Fruit fly (Drosophila melanogaster): ENCODE data around the gene CG7600.

Gene CG7600

dm6 chr3L:11247370-11248255 is 37.0 kb downstream of the CG7600 start (continued):
- TF ChIP-seq Xbp1 (GFP tag; optimal IDR thresholded peaks at IDR 0.05) (no peak), prd (optimal IDR thresholded peaks at IDR 0.05) (no peak), prd (GFP tag; IDR thresholded peaks at IDR 0.05) (no peak), CG8765 (GFP tag; IDR thresholded peaks at IDR 0.05) (no peak), lab (GFP tag; optimal IDR thresholded peaks at IDR 0.05) (peak; percentile 53), Atf-2 (GFP tag; optimal IDR thresholded peaks at IDR 0.05) (no peak), Side (GFP tag; optimal IDR thresholded peaks at IDR 0.05) (peak; percentile 46), Kr (GFP tag; optimal IDR thresholded peaks at IDR 0.05) (no peak), CG17612 (GFP tag; IDR thresholded peaks at IDR 0.05) (no peak), crp (GFP tag; optimal IDR thresholded peaks at IDR 0.05) (peak in 1 of 2 experiments; percentile 78), Poxn (GFP tag; IDR thresholded peaks at IDR 0.05) (no peak), ind (GFP tag; optimal IDR thresholded peaks at IDR 0.05) (no peak), lmd (GFP tag; IDR thresholded peaks at IDR 0.05) (no peak), Drgx (GFP tag; IDR thresholded peaks at IDR 0.05) (peak; percentile 55), cas (GFP tag; IDR thresholded peaks at IDR 0.05) (no peak), toy (GFP tag; IDR thresholded peaks at IDR 0.05) (no peak), CG2889 (GFP tag; IDR thresholded peaks at IDR 0.05) (no peak), sim (GFP tag; IDR thresholded peaks at IDR 0.05) (peak; percentile 27; the same call in 1 of the 2 replicates), CG10321 (GFP tag; IDR thresholded peaks at IDR 0.05) (no peak; the same call in 1 of the 2 replicates), ap (GFP tag; IDR thresholded peaks at IDR 0.05) (no peak), CG30431 (GFP tag; optimal IDR thresholded peaks at IDR 0.05) (no peak), CG10274 (GFP tag; optimal IDR thresholded peaks at IDR 0.05) (no peak), MESR4 (GFP tag; optimal IDR thresholded peaks at IDR 0.05) (no peak), CoRest (tag; optimal IDR thresholded peaks at IDR 0.05) (no peak), ham (GFP tag; IDR thresholded peaks at IDR 0.05) (no peak), Ptx1 (GFP tag; IDR thresholded peaks at IDR 0.05) (no peak), CG6254 (GFP tag; optimal IDR thresholded peaks at IDR 0.05) (no peak), Elba2 (GFP tag; optimal IDR thresholded peaks at IDR 0.05) (peak; percentile 40), fd3F (GFP tag; optimal IDR thresholded peaks at IDR 0.05) (no peak), knrl (GFP tag; IDR thresholded peaks at IDR 0.05; ENCODE audit: partially characterized antibody) (no peak), kni (GFP tag; optimal IDR thresholded peaks at IDR 0.05) (peak; percentile 81), ro (GFP tag; IDR thresholded peaks at IDR 0.05) (no peak), ci (GFP tag; IDR thresholded peaks at IDR 0.05) (peak; percentile 85), jing (GFP tag; optimal IDR thresholded peaks at IDR 0.05) (no peak), CG5245 (GFP tag; optimal IDR thresholded peaks at IDR 0.05) (no peak), Eip74EF (GFP tag; optimal IDR thresholded peaks at IDR 0.05) (peak in 1 of 2 experiments; percentile 16), CG10267 (tag; optimal IDR thresholded peaks at IDR 0.05) (no peak), trh (GFP tag; optimal IDR thresholded peaks at IDR 0.05) (no peak), CG1647 (GFP tag; optimal IDR thresholded peaks at IDR 0.05) (no peak), mld (GFP tag; IDR thresholded peaks at IDR 0.05; ENCODE audit: partially characterized antibody) (no peak), CG6683 (GFP tag; optimal IDR thresholded peaks at IDR 0.05) (no peak), HmgD (GFP tag; optimal IDR thresholded peaks at IDR 0.05) (no peak), Fer2 (tag; optimal IDR thresholded peaks at IDR 0.05) (no peak), ERR (GFP tag; optimal IDR thresholded peaks at IDR 0.05) (no peak), Vsx1 (GFP tag; optimal IDR thresholded peaks at IDR 0.05) (no peak), nmo (GFP tag; optimal IDR thresholded peaks at IDR 0.05) (no peak), CG15269 (tag; optimal IDR thresholded peaks at IDR 0.05) (no peak), Nf-YC (tag; optimal IDR thresholded peaks at IDR 0.05) (no peak), CG16863 (GFP tag; optimal IDR thresholded peaks at IDR 0.05) (no peak), dm (GFP tag; optimal IDR thresholded peaks at IDR 0.05) (no peak)
